Worm (Caenorhabditis elegans): ENCODE results near the gene Y102A5C.4.

Gene Y102A5C.4

DNA sequence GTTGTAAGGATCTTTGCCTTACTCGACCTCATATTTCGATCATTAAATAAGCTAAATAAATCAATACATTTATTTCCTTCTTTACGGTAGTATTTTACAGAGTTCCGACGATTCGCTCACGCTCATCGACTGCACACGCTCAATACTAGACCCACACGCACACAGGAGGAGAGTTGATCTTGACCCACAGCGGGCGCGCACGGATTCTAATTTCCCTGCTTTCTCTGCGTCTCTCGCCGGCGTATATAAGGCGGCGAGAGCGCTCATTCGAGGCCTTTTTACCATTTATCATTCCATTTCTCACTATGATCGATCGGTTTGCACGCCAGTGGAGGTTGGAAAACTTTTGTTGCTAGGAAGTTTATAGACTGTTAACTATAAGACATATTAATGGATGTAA, 28.0 kb downstream of the Y102A5C.4 start:
- TF ChIP-seq ama-1 (optimal IDR thresholded peaks at IDR 0.05) (no peak), ets-7 (tag; optimal IDR thresholded peaks at IDR 0.05) (no peak), pes-1 (GFP tag; IDR thresholded peaks at IDR 0.05) (no peak), flt-1 (GFP tag; IDR thresholded peaks at IDR 0.05) (no peak), scrt-1 (GFP tag; IDR thresholded peaks at IDR 0.05) (no peak), hmg-4 (GFP tag; optimal IDR thresholded peaks at IDR 0.05) (no peak), hnd-1 (tag; optimal IDR thresholded peaks at IDR 0.05) (no peak), hmbx-1 (tag; optimal IDR thresholded peaks at IDR 0.05) (no peak), ceh-13 (GFP tag; optimal IDR thresholded peaks at IDR 0.05) (no peak), tbx-37 (GFP tag; conservative IDR thresholded peaks at IDR 0.05) (no peak), sea-1 (GFP tag; conservative IDR thresholded peaks at IDR 0.05) (no peak), F13C5.2 (tag; optimal IDR thresholded peaks at IDR 0.05) (no peak), ceh-36 (tag; optimal IDR thresholded peaks at IDR 0.05) (no peak), tbx-11 (GFP tag; IDR thresholded peaks at IDR 0.05) (no peak), B0310.2 (tag; optimal IDR thresholded peaks at IDR 0.05) (no peak), tra-4 (tag; optimal IDR thresholded peaks at IDR 0.05) (no peak)

DNA sequence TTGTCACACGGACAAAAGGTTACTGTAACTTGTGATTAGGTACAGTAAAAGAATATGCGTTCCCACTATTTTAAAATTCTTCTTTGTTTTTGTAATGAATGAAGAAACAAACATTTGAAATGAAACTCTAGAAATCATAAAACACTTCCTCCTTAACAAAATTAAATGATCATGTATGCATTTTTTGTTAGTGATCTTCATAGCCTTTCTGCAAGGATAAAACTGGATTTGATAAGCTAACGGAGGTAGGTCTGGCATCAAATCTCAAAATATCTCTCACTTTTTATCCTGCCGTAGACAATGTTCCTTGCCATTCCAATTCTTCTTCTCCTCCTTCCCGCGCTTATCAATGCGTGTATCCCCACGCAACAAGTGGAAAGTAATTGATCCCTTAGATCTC, 29.5 kb downstream of the Y102A5C.4 start, which contains the start of gene clec-238:
clec-238 (plus strand) TSS at position 301 of the 400 bp plus-strand sequence.
- TF ChIP-seq tra-4 (tag; optimal IDR thresholded peaks at IDR 0.05) (no peak), tbx-37 (GFP tag; conservative IDR thresholded peaks at IDR 0.05) (no peak), sea-1 (GFP tag; conservative IDR thresholded peaks at IDR 0.05) (no peak), tbx-11 (GFP tag; IDR thresholded peaks at IDR 0.05) (no peak), pes-1 (GFP tag; IDR thresholded peaks at IDR 0.05) (no peak), ceh-36 (tag; optimal IDR thresholded peaks at IDR 0.05) (no peak), B0310.2 (tag; optimal IDR thresholded peaks at IDR 0.05) (no peak)

DNA sequence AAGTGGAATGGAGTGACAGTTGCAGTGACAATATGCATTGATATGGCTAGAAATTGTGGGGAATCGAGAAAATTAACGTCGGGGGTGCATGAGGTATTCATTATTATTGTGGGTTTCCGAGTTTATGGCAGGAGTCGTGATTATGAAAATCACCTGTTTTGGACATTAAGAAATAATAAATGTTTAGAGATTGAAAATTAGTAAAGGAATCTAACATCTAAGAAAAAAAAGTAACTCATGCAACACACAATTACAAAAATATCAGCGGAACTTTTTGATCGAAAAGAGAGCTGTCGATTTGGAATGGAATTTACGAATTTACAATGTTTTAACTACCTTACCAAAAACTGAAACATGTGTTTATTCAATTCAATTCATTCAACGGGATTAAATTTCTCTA, 32.7 kb downstream of the Y102A5C.4 start, which contains the start of gene srh-206:
srh-206 (minus strand) TSS at position 101 of the 400 bp plus-strand sequence.
- TF ChIP-seq sea-1 (GFP tag; conservative IDR thresholded peaks at IDR 0.05) (no peak), ets-7 (tag; optimal IDR thresholded peaks at IDR 0.05) (no peak)

DNA sequence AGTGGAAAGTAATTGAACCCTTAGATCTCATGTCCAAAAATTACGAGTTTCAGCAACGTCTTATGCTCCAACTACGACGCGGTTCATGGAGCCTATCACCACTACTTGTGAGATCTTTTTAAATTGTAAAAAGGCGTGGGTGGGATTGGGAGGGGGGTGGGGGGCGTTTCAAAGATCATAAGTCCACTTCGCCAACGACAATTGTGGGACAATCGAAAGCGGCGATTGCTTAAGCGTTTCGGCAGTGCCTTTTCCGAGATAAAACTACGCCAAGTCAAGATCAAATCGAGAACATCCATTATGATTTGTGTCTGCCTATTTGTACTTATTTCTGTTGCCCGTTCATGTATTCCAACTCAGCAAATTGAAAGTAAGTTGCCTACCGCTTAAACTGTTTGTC, 34.2 kb downstream of the Y102A5C.4 start, which contains the start of gene clec-239:
clec-239 (plus strand) TSS at position 301 of the 400 bp plus-strand sequence.
- no peak for TF ChIP-seq tbx-37 (GFP tag; conservative IDR thresholded peaks at IDR 0.05)
- no peak for TF ChIP-seq ets-7 (tag; optimal IDR thresholded peaks at IDR 0.05)
- no peak for TF ChIP-seq scrt-1 (GFP tag; IDR thresholded peaks at IDR 0.05)
- TF ChIP-seq F13C5.2 (tag; optimal IDR thresholded peaks at IDR 0.05), result no peak
- TF ChIP-seq hnd-1 (tag; optimal IDR thresholded peaks at IDR 0.05), result no peak
- TF ChIP-seq hmbx-1 (tag; optimal IDR thresholded peaks at IDR 0.05), result no peak
- no peak for TF ChIP-seq ceh-13 (GFP tag; optimal IDR thresholded peaks at IDR 0.05)
- no peak for TF ChIP-seq pes-1 (GFP tag; IDR thresholded peaks at IDR 0.05)
- no peak for TF ChIP-seq tbx-11 (GFP tag; IDR thresholded peaks at IDR 0.05)
- TF ChIP-seq sea-1 (GFP tag; conservative IDR thresholded peaks at IDR 0.05), result no peak

DNA sequence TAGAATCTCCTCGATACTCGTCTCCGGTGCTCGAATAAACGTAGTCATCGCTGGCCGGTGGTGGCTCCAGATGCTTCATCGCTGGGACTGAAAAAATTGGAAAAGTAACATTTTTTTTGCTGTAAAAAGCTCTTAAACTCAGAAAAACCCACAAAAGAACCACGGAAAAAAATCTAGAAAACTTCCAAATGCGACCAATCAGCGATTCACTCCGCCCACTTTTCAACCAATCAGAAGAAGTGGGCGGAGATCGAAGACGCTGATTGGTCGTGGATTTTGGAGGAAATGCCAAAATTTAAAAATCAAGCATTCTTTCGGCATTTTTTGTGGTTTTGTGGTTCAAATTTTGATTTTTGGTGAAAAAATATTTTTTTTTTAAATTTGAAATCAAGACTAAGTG, 36.9 kb downstream of the Y102A5C.4 start:
- TF ChIP-seq hnd-1 (tag; optimal IDR thresholded peaks at IDR 0.05), result no peak

DNA sequence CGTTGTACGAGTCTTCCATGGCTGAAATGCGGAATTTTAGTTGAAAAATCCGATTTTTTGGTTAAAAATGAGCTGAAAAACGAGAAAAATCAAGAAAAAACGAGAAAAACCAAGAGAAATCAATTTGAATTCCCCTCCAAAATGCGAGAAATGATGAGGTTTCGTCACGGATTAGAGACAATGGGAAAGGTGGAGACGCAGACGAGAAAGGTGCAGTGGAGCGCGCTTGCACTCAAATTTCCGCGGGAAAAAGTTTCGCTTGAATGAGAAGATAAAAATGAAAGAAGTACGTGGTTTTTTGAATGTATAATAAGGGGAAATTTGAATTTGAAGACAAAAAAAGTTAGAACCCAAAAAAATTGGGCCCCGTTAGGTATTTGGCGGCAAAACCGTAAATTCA, 43.6 kb downstream of the Y102A5C.4 start, which contains the start of gene efl-1:
efl-1 (minus strand) TSS at position 21 of the 400 bp plus-strand sequence.
- TF ChIP-seq F13C5.2 (tag; optimal IDR thresholded peaks at IDR 0.05) (peak; percentile 67), hnd-1 (tag; optimal IDR thresholded peaks at IDR 0.05) (no peak), flt-1 (GFP tag; IDR thresholded peaks at IDR 0.05) (no peak)

DNA sequence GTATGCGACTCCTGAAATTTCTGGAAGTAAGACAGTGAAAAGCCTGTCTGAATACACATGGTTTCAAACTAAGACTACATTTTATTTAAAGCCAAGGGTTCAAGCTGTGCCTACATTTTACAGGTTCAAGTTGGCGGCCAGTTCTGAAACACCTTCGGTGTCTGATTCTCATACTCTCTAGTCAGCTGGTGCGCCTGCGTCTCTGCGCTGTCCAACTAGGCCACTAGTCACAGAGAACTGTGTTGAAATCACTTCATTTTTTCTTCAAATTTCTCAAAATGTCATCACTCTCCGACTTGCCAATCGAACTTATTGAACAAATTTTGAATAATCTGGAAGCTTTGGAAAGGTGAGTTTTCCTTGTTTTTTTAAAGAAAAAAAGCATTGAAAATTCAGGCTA, 44.6 kb downstream of the Y102A5C.4 start, which contains the start of gene fbxa-90:
fbxa-90 (plus strand) TSS at position 179 of the 400 bp plus-strand sequence.
- TF ChIP-seq hnd-1 (tag; optimal IDR thresholded peaks at IDR 0.05) (no peak), ceh-13 (GFP tag; optimal IDR thresholded peaks at IDR 0.05) (no peak), B0310.2 (tag; optimal IDR thresholded peaks at IDR 0.05) (no peak), flt-1 (GFP tag; IDR thresholded peaks at IDR 0.05) (no peak), tbx-37 (GFP tag; conservative IDR thresholded peaks at IDR 0.05) (no peak), F13C5.2 (tag; optimal IDR thresholded peaks at IDR 0.05) (no peak), hmg-4 (GFP tag; optimal IDR thresholded peaks at IDR 0.05) (no peak), sea-1 (GFP tag; conservative IDR thresholded peaks at IDR 0.05) (no peak), pes-1 (GFP tag; IDR thresholded peaks at IDR 0.05) (no peak), ets-7 (tag; optimal IDR thresholded peaks at IDR 0.05) (no peak), ama-1 (optimal IDR thresholded peaks at IDR 0.05) (no peak), ceh-36 (tag; optimal IDR thresholded peaks at IDR 0.05) (no peak), tra-4 (tag; optimal IDR thresholded peaks at IDR 0.05) (no peak), tbx-11 (GFP tag; IDR thresholded peaks at IDR 0.05) (no peak), hmbx-1 (tag; optimal IDR thresholded peaks at IDR 0.05) (no peak), scrt-1 (GFP tag; IDR thresholded peaks at IDR 0.05) (no peak)

DNA sequence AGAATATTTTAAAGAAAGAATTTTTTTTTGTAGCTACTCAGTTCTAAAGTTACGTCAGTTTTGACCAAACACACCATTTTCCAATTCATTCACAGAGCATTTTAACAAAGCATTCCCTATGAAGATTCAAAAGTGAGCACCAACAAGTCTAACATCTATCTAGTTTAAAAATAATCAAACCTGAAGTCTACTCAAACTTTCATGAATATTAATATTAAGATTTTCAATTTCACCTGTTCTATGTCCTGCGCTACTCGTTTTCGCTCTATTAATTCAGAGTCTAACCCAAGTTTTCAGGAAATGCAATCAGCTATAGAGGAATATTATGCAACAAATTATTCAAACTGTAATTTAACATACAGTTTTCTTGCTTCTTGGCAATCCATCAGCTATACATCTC, 50.1 kb downstream of the Y102A5C.4 start, which contains the start of gene srh-119:
srh-119 (plus strand) TSS at position 301 of the 400 bp plus-strand sequence.
- TF ChIP-seq F13C5.2 (tag; optimal IDR thresholded peaks at IDR 0.05), result no peak
- no peak for TF ChIP-seq hmg-4 (GFP tag; optimal IDR thresholded peaks at IDR 0.05)
- no peak for TF ChIP-seq ets-7 (tag; optimal IDR thresholded peaks at IDR 0.05)
- TF ChIP-seq scrt-1 (GFP tag; IDR thresholded peaks at IDR 0.05), result no peak
- TF ChIP-seq sea-1 (GFP tag; conservative IDR thresholded peaks at IDR 0.05), result no peak
- no peak for TF ChIP-seq tbx-37 (GFP tag; conservative IDR thresholded peaks at IDR 0.05)
- TF ChIP-seq tbx-11 (GFP tag; IDR thresholded peaks at IDR 0.05), result no peak
- TF ChIP-seq ceh-36 (tag; optimal IDR thresholded peaks at IDR 0.05), result no peak
- no peak for TF ChIP-seq flt-1 (GFP tag; IDR thresholded peaks at IDR 0.05)
- no peak for TF ChIP-seq hnd-1 (tag; optimal IDR thresholded peaks at IDR 0.05)
- TF ChIP-seq ama-1 (optimal IDR thresholded peaks at IDR 0.05), result no peak
- TF ChIP-seq aly-1 (tag; optimal IDR thresholded peaks at IDR 0.05), result no peak
- no peak for TF ChIP-seq ceh-13 (GFP tag; optimal IDR thresholded peaks at IDR 0.05)
- no peak for TF ChIP-seq tra-4 (tag; optimal IDR thresholded peaks at IDR 0.05)
- TF ChIP-seq hmbx-1 (tag; optimal IDR thresholded peaks at IDR 0.05), result no peak
- no peak for TF ChIP-seq pes-1 (GFP tag; IDR thresholded peaks at IDR 0.05)
- no peak for TF ChIP-seq B0310.2 (tag; optimal IDR thresholded peaks at IDR 0.05)
